Worm (Caenorhabditis elegans): ENCODE results near the gene mxl-1.

DNA sequence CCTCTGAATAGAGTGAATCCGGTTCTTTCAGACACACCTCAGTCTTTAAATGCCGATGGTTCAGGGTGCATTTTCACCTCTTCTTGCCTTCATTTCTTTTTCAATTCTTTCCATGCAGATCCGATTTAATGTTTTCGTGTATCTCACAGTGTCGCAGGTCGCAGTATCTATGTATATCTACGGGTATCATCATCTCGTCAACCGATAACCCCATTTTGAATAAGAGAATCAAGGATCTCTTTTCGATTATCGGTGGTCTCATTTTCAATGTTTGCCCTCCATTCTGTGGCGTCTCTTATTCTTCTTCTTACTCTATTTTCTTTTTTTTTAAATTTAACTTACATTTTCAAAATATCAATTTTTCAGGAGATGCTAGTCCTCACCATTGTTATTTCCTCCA is 23.7 kb upstream of the mxl-1 start, which contains the start of gene T19B10.2:
- TF ChIP-seq blmp-1 (tag; optimal IDR thresholded peaks at IDR 0.05) (no peak), pha-4 (tag; optimal IDR thresholded peaks at IDR 0.05) (no peak), nhr-237 (tag; optimal IDR thresholded peaks at IDR 0.05) (no peak), lsy-2 (tag; optimal IDR thresholded peaks at IDR 0.05) (no peak), ztf-11 (tag; optimal IDR thresholded peaks at IDR 0.05) (no peak), unc-62 (GFP tag; optimal IDR thresholded peaks at IDR 0.05) (no peak), ces-1 (GFP tag; optimal IDR thresholded peaks at IDR 0.05) (no peak), lin-13 (tag; optimal IDR thresholded peaks at IDR 0.05) (no peak), cnd-1 (tag; optimal IDR thresholded peaks at IDR 0.05) (no peak), unc-39 (tag; optimal IDR thresholded peaks at IDR 0.05) (no peak), unc-120 (tag; optimal IDR thresholded peaks at IDR 0.05; ENCODE audit: poor library complexity, severe bottlenecking) (no peak), ceh-43 (GFP tag; optimal IDR thresholded peaks at IDR 0.05) (no peak), nhr-76 (tag; optimal IDR thresholded peaks at IDR 0.05) (no peak)
